Worm (Caenorhabditis elegans): Measurements from ENCODE around the gene atat-2.

Gene atat-2

DNA sequence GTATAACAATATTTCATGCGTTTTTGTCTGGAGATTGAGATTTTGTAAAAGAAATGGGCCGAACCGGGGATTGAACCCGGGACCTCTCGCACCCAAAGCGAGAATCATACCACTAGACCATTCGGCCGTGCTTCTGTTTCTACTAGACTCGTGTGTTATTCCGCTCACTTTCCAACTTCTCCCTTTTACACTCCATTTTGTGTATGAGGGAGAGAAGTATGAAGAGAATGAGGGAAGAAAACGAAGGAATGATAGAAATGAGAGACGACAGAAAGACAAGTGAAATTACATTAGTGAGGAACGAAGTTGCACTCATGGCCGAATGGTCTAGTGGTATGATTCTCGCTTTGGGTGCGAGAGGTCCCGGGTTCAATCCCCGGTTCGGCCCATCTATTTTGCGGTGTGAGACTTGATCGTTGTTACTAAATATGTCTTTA lies 47.7 kb upstream of the atat-2 start (continued):
- TF ChIP-seq php-3 (GFP tag; IDR thresholded peaks at IDR 0.05) (peak; percentile 83), mdt-29 (GFP tag; IDR thresholded peaks at IDR 0.05) (peak; percentile 85), daf-12 (tag; optimal IDR thresholded peaks at IDR 0.05) (no peak), lin-39 (tag; optimal IDR thresholded peaks at IDR 0.05) (no peak), zag-1 (tag; optimal IDR thresholded peaks at IDR 0.05) (peak; percentile 38)

DNA sequence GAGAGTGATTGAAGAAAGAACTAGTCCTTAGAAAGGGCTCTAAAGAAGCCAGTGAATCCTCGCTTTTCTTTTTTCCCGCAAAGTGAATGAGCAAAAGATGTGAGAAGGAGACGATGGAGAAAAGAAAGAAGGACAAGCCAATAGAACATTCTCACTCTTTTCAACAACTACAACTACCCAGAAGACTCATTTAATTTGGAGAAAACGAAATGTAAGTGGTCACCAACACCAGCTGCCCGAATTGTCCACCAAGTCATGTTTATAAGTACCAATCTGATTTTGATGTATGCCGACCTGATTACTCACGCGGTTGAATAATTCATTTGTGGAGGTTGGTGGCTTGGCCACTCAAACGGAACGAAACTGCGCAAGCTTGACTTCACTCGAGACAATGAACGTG lies 46.3 kb upstream of the atat-2 start:
- TF ChIP-seq tag-97 (GFP tag; IDR thresholded peaks at IDR 0.05): no peak
- no peak for TF ChIP-seq daf-19 (GFP tag; conservative IDR thresholded peaks at IDR 0.05)
- no peak for TF ChIP-seq zip-2 (tag; optimal IDR thresholded peaks at IDR 0.05)
- no peak for TF ChIP-seq unc-39 (tag; optimal IDR thresholded peaks at IDR 0.05)
- TF ChIP-seq madf-5 (GFP tag; IDR thresholded peaks at IDR 0.05): no peak

DNA sequence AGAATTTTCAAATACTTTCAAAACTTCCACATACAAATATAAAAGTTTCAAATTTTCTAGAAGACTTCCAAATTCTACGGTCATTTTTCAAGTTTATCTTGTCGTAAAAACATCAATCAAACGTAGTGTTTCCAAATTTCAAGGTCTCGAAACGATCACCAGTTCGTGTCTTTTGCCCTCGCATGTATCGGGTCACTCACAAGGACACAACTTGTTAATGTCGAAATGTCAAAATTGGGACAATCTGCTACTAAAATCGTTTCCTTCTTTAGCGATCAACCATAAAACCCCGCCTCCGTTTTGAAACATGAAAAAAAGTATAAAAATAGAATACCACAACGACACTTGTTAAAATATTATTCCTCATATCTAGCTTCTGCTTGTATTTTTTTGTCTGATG lies 45.4 kb upstream of the atat-2 start:
- TF ChIP-seq Y75B8A.6 (GFP tag; IDR thresholded peaks at IDR 0.05) (no peak), mdt-29 (GFP tag; IDR thresholded peaks at IDR 0.05) (no peak), skn-1 (tag; optimal IDR thresholded peaks at IDR 0.05) (no peak), nhr-25 (tag; optimal IDR thresholded peaks at IDR 0.05; ENCODE audit: borderline replicate concordance, insufficient read depth) (peak; percentile 81), unc-62 (GFP tag; optimal IDR thresholded peaks at IDR 0.05 in 1 of 2) (peak in 1 of 2 experiments; percentile 96), unc-62 (tag; optimal IDR thresholded peaks at IDR 0.05) (no peak), hlh-11 (tag; optimal IDR thresholded peaks at IDR 0.05) (no peak), nhr-10 (tag; optimal IDR thresholded peaks at IDR 0.05) (no peak)

DNA sequence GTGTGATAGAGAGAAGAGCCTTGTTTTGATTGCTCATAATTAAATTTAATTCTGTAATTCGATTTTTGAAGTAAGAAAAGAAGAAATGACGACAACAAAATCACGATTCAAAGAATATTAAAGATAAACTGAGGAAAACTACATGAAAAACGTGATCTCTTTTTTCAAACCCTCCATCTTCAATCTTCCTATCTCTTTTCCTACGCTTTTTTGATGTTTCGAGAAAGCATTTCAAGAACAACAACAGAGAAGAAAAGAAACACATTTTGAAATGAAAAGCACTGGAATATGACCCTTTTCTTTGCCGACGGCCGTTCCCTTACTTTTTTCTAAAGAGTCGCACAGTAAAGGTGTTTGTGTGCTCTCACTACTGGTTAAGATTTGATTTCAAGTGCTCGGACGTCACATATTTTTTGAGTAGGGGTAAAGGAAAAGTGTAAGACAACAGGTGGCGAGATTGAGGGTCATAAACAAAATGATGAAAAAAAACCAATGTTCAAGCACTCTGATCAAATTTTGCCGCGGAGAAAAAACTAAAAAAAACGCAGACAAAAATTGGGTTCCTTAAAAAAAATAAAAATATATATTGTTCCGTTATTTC lies 42.9 kb upstream of the atat-2 start, which contains the start of gene F13D11.3:
Gene F13D11.3, minus strand, starts transcription at position 51 of the 601 bp plus-strand sequence.
- TF ChIP-seq daf-16 (GFP tag; optimal IDR thresholded peaks at IDR 0.05) (peak in 1 of 2 experiments; percentile 34), daf-16 (tag; optimal IDR thresholded peaks at IDR 0.05) (no peak), duxl-1 (tag; optimal IDR thresholded peaks at IDR 0.05; ENCODE audit: poor library complexity) (no peak), unc-62 (GFP tag; optimal IDR thresholded peaks at IDR 0.05 in 1 of 2) (peak in 1 of 2 experiments; percentile 77), unc-62 (tag; optimal IDR thresholded peaks at IDR 0.05) (no peak)

ce11 chrX:5810677-5811076 lies 38.2 kb upstream of the atat-2 start:
- no peak for TF ChIP-seq fos-1 (tag; optimal IDR thresholded peaks at IDR 0.05)
- no peak for TF ChIP-seq lin-13 (GFP tag; optimal IDR thresholded peaks at IDR 0.05)
- TF ChIP-seq nhr-10 (tag; optimal IDR thresholded peaks at IDR 0.05): no peak
- TF ChIP-seq hlh-30 (tag; optimal IDR thresholded peaks at IDR 0.05; ENCODE audit: insufficient read depth): peak; percentile 17
- no peak for TF ChIP-seq lsy-2 (tag; optimal IDR thresholded peaks at IDR 0.05)
- TF ChIP-seq mdl-1 (tag; optimal IDR thresholded peaks at IDR 0.05): peak in 1 of 2 experiments; percentile 38
- TF ChIP-seq ztf-11 (tag; optimal IDR thresholded peaks at IDR 0.05): no peak
- no peak for TF ChIP-seq egl-43 (GFP tag; IDR thresholded peaks at IDR 0.05)
- TF ChIP-seq saeg-2 (GFP tag; IDR thresholded peaks at IDR 0.05): no peak
- no peak for TF ChIP-seq D1046.2 (GFP tag; IDR thresholded peaks at IDR 0.05)
- TF ChIP-seq unc-130 (GFP tag; optimal IDR thresholded peaks at IDR 0.05): no peak
- TF ChIP-seq aha-1 (tag): peak; percentile 44
- no peak for TF ChIP-seq ceh-20 (GFP tag; IDR thresholded peaks at IDR 0.05)
- TF ChIP-seq rbr-2 (tag; optimal IDR thresholded peaks at IDR 0.05): no peak
- no peak for TF ChIP-seq lin-15B (tag; optimal IDR thresholded peaks at IDR 0.05)
- TF ChIP-seq zip-2 (tag; optimal IDR thresholded peaks at IDR 0.05): no peak
- TF ChIP-seq daf-19 (GFP tag; conservative IDR thresholded peaks at IDR 0.05): no peak
- TF ChIP-seq lin-38 (GFP tag; IDR thresholded peaks at IDR 0.05): no peak
- TF ChIP-seq mxl-2 (GFP tag; conservative IDR thresholded peaks at IDR 0.05): no peak
- no peak for TF ChIP-seq madf-5 (GFP tag; IDR thresholded peaks at IDR 0.05)
- no peak for TF ChIP-seq set-16 (GFP tag; IDR thresholded peaks at IDR 0.05)
- TF ChIP-seq zfp-2 (tag; optimal IDR thresholded peaks at IDR 0.05): no peak
- no peak for TF ChIP-seq ceh-62 (tag; optimal IDR thresholded peaks at IDR 0.05)
- TF ChIP-seq mep-1 (tag; optimal IDR thresholded peaks at IDR 0.05): peak; percentile 31
- TF ChIP-seq ceh-28 (tag; optimal IDR thresholded peaks at IDR 0.05): no peak
- no peak for TF ChIP-seq php-3 (GFP tag; IDR thresholded peaks at IDR 0.05)
- no peak for TF ChIP-seq nhr-6 (tag; optimal IDR thresholded peaks at IDR 0.05)
- no peak for TF ChIP-seq hmg-1.1 (GFP tag; IDR thresholded peaks at IDR 0.05)
- TF ChIP-seq tra-1 (GFP tag; IDR thresholded peaks at IDR 0.05): no peak
- no peak for TF ChIP-seq unc-39 (tag; optimal IDR thresholded peaks at IDR 0.05)
